Worm (Caenorhabditis elegans) whole organism, L3 larva: ENCODE data around the gene rpi-2.

ENCODE experiments used
- aly-2 ChIP-seq: fragments of 150-350 bp; optimal IDR thresholded peaks from 2 replicates; lab custom pipeline; 2014; ENCODE audit warnings: missing biosample characterization, missing genetic modification characterization
- ama-1 ChIP-seq: fragments of 150-350 bp; optimal IDR thresholded peaks from 2 replicates; lab custom pipeline; 2018
- ceh-16 ChIP-seq: sonication (generic microtip); optimal IDR thresholded peaks from 2 replicates; lab custom pipeline; 2017; ENCODE audit warnings: missing biosample characterization, missing genetic modification characterization
- ceh-28 ChIP-seq: fragments of 150-350 bp; optimal IDR thresholded peaks from 2 replicates; lab custom pipeline; 2014; ENCODE audit warnings: missing biosample characterization, missing genetic modification reagents, missing genetic modification characterization
- ceh-82 ChIP-seq: fragments of 150-350 bp; optimal IDR thresholded peaks from 2 replicates; lab custom pipeline; 2014; ENCODE audit warnings: missing biosample characterization, missing genetic modification characterization
- ceh-9 ChIP-seq: sonication (generic microtip); optimal IDR thresholded peaks from 2 replicates; lab custom pipeline; 2018; ENCODE audit warnings: missing biosample characterization, missing genetic modification characterization
- daf-12 ChIP-seq: fragments of 150-350 bp; optimal IDR thresholded peaks from 2 replicates; lab custom pipeline; 2014; ENCODE audit warnings: missing biosample characterization, missing genetic modification reagents, missing genetic modification characterization
- egl-27 ChIP-seq: sonication (generic microtip); optimal IDR thresholded peaks from 4 replicates; lab custom pipeline; 2017; ENCODE audit warnings: missing biosample characterization, missing genetic modification reagents, missing genetic modification characterization
- egl-5 ChIP-seq: fragments of 150-350 bp; optimal IDR thresholded peaks from 2 replicates; lab custom pipeline; 2017; ENCODE audit warnings: missing biosample characterization, missing genetic modification reagents, missing genetic modification characterization, inconsistent platforms
- elt-1 ChIP-seq: fragments of 150-350 bp; optimal IDR thresholded peaks from 2 replicates; lab custom pipeline; 2014; ENCODE audit warnings: missing biosample characterization, missing genetic modification characterization
- elt-2 ChIP-seq: sonication (generic microtip); optimal IDR thresholded peaks from 2 replicates; lab custom pipeline; 2016; ENCODE audit warnings: missing genetic modification reagents, mild to moderate bottlenecking, missing genetic modification characterization, missing compliant biosample characterization
- elt-3 ChIP-seq, 3 experiments: fragments of 150-350 bp in 1 of 3; sonication (generic microtip) in 2 of 3; optimal IDR thresholded peaks; 2 replicates in 2 of 3; 4 replicates in 1 of 3; lab custom pipeline; 2014 to 2017; ENCODE audit warnings: missing biosample characterization in 3 of 3, missing genetic modification characterization in 3 of 3
- fos-1 ChIP-seq: fragments of 150-350 bp; optimal IDR thresholded peaks from 2 replicates; lab custom pipeline; 2014; ENCODE audit warnings: missing biosample characterization, missing genetic modification characterization
- hmg-11 ChIP-seq: sonication (generic microtip); optimal IDR thresholded peaks from 2 replicates; lab custom pipeline; 2016; ENCODE audit warnings: missing genetic modification characterization, missing compliant biosample characterization
- lin-15B ChIP-seq: fragments of 150-350 bp; optimal IDR thresholded peaks from 2 replicates; lab custom pipeline; 2014; ENCODE audit warnings: missing biosample characterization, missing genetic modification characterization
- lin-39 ChIP-seq: fragments of 150-350 bp; optimal IDR thresholded peaks from 2 replicates; lab custom pipeline; 2018; ENCODE audit warnings: missing biosample characterization, missing genetic modification reagents, missing genetic modification characterization
- lsy-12 ChIP-seq: sonication (generic microtip); optimal IDR thresholded peaks from 2 replicates; lab custom pipeline; 2016; ENCODE audit warnings: mild to moderate bottlenecking, missing genetic modification characterization, missing compliant biosample characterization
- mdl-1 ChIP-seq: fragments of 150-350 bp; optimal IDR thresholded peaks from 2 replicates; lab custom pipeline; 2014; ENCODE audit warnings: missing biosample characterization, missing genetic modification characterization
- mml-1 ChIP-seq: fragments of 150-350 bp; sonication (generic microtip); optimal IDR thresholded peaks from 3 replicates; lab custom pipeline; 2014; ENCODE audit warnings: missing biosample characterization, missing genetic modification characterization
- nhr-11 ChIP-seq: fragments of 150-350 bp; optimal IDR thresholded peaks from 2 replicates; lab custom pipeline; 2014; ENCODE audit warnings: missing biosample characterization, missing genetic modification characterization
- nhr-23 ChIP-seq: fragments of 150-350 bp; optimal IDR thresholded peaks from 2 replicates; lab custom pipeline; 2014; ENCODE audit warnings: missing biosample characterization, missing genetic modification reagents, missing genetic modification characterization
- nhr-237 ChIP-seq: fragments of 150-350 bp; optimal IDR thresholded peaks from 2 replicates; lab custom pipeline; 2014; ENCODE audit warnings: missing biosample characterization, missing genetic modification characterization
- nhr-25 ChIP-seq: sonication (generic microtip); optimal IDR thresholded peaks from 2 replicates; lab custom pipeline; 2017; ENCODE audit warnings: missing biosample characterization, missing genetic modification characterization
- nhr-28 ChIP-seq: fragments of 150-350 bp; optimal IDR thresholded peaks from 2 replicates; lab custom pipeline; 2014; ENCODE audit warnings: missing biosample characterization, missing genetic modification characterization
- nhr-67 ChIP-seq: fragments of 150-350 bp; optimal IDR thresholded peaks from 2 replicates; lab custom pipeline; 2014; ENCODE audit warnings: missing biosample characterization, missing genetic modification characterization
- nhr-77 ChIP-seq: fragments of 150-350 bp; optimal IDR thresholded peaks from 2 replicates; lab custom pipeline; 2014; ENCODE audit warnings: missing biosample characterization, missing genetic modification characterization
- pha-4 ChIP-seq: fragments of 150-350 bp; optimal IDR thresholded peaks from 2 replicates; lab custom pipeline; 2014; ENCODE audit warnings: missing biosample characterization, missing genetic modification reagents, missing genetic modification characterization
- sea-2 ChIP-seq: fragments of 150-350 bp; sonication (generic microtip); optimal IDR thresholded peaks from 4 replicates; lab custom pipeline; 2014; ENCODE audit warnings: missing biosample characterization, missing genetic modification reagents, missing genetic modification characterization
- skn-1 ChIP-seq: fragments of 150-350 bp; optimal IDR thresholded peaks from 2 replicates; lab custom pipeline; 2014; ENCODE audit warnings: missing biosample characterization, missing genetic modification characterization
- snpc-4 ChIP-seq: fragments of 150-350 bp; optimal IDR thresholded peaks from 2 replicates; lab custom pipeline; 2014; ENCODE audit warnings: missing biosample characterization, missing genetic modification characterization
- unc-39 ChIP-seq: sonication (generic microtip); optimal IDR thresholded peaks from 4 replicates; lab custom pipeline; 2017; ENCODE audit warnings: missing biosample characterization, missing genetic modification characterization
- zag-1 ChIP-seq: fragments of 150-350 bp; optimal IDR thresholded peaks from 2 replicates; lab custom pipeline; 2014; ENCODE audit warnings: missing biosample characterization, missing genetic modification characterization
- ztf-11 ChIP-seq: fragments of 150-350 bp; optimal IDR thresholded peaks from 2 replicates; lab custom pipeline; 2014; ENCODE audit warnings: missing biosample characterization, missing genetic modification characterization
- ztf-4 ChIP-seq: fragments of 150-350 bp; optimal IDR thresholded peaks from 2 replicates; lab custom pipeline; 2014; ENCODE audit warnings: missing biosample characterization, missing genetic modification characterization

rpi-2 gene

DNA sequence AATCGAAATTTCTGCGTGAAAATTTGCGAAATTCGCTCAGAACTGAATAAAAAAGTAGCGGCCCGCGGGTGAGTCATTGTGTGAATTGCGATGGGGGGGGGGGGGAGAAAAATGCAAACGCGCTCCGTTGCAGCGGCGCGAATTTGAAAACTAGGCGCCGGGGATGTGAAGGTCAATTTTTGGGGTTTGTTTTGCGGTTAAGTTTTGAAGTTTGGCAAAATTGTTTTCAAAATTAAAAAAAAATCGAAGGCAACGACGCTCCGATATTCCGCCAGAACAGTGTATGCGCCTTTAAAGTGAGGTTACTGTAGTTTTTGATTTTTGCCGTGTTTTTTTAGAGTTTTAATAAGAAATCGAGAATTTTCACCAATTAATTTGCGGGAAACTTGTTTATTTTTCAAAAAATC lies 27.3 kb downstream of the rpi-2 start (continued):
- TF ChIP-seq nhr-237 (tag; lab: Kevin White, UChicago), result no peak
- no peak for TF ChIP-seq sea-2 (GFP tag; lab: Kevin White, UChicago)
- peak; percentile 73 for TF ChIP-seq lin-39 (tag; lab: Kevin White, UChicago)
- no peak for TF ChIP-seq ceh-28 (tag; lab: Kevin White, UChicago)
- no peak for TF ChIP-seq unc-39 (tag; lab: Kevin White, UChicago)
- no peak for TF ChIP-seq egl-5 (tag; lab: Kevin White, UChicago)
- TF ChIP-seq snpc-4 (tag; lab: Kevin White, UChicago), result peak; percentile 20
- peak; percentile 52 for TF ChIP-seq hmg-11 (tag; lab: Kevin White, UChicago)
- no peak for TF ChIP-seq ceh-82 (tag; lab: Kevin White, UChicago)
- no peak for TF ChIP-seq ceh-9 (tag; lab: Kevin White, UChicago)
- no peak for TF ChIP-seq ztf-11 (tag; lab: Kevin White, UChicago)

DNA sequence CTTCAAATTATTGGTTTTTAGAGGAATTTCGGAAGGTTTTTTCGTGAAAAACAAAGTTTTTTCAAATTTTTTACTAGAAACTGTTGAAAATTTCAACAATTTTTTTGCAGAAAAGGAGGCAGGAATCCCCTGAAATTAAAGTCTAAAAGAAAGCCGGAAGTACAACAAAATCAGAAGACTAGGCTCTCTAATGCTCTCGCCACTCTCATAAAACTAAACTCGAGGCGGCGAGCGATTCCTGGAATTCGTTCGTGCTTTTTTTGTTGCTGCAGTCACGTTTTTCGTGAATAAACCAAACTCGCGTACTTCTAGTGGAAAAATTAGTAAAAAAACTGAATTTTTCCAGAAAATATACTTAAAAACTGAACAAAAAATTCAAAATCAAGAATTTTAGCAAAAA lies 27.8 kb downstream of the rpi-2 start:
- TF ChIP-seq mdl-1 (tag; lab: Kevin White, UChicago) (no peak), ama-1 (lab: Kevin White, UChicago) (no peak), elt-2 (tag; lab: Kevin White, UChicago) (no peak), elt-3 (tag; optimal IDR thresholded peaks at IDR 0.05; lab: Kevin White, UChicago) (no peak), fos-1 (tag; lab: Kevin White, UChicago) (no peak), snpc-4 (tag; lab: Kevin White, UChicago) (no peak), aly-2 (tag; lab: Kevin White, UChicago) (no peak), elt-1 (tag; lab: Kevin White, UChicago) (no peak), unc-39 (tag; lab: Kevin White, UChicago) (no peak), nhr-11 (no peak), mml-1 (tag; lab: Kevin White, UChicago) (no peak), nhr-77 (tag; lab: Kevin White, UChicago) (no peak), nhr-23 (no peak), skn-1 (tag; lab: Kevin White, UChicago) (no peak), pha-4 (tag; lab: Kevin White, UChicago) (no peak), egl-5 (tag; lab: Kevin White, UChicago) (no peak)

DNA sequence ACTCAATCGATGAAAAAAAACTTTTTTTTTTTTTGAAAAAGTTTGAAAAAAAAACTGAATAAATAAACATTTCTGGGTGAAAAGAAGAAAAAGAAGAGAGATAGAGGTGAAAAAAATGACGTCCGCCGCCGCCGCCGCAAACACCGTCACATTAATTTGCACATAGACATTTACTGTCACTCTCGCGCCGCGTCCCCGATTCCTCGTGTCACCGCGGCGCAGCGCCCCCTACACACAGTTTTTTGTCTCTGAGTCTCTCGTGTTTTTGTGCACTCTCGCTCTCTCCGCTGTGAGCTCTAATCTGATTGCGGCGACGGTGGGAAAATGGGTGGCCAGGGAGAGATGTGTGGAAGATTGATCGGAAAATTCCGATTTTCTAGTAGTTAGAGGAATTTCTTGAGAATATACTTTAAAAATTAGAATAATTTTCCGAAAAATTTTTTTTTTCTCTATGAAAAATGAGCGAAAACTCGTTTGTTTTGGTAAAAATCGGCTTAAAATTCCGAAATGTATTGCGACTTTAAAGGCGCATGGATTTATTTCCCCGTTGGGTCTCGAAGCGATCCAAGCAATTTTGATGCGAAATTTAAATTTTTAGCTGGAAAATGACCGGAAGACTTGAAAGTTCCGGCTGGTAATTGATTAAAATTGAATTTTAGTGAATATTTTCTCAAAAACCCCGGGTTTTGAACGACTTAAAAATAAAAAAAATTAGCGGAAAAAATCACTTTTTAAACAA lies 28.5 kb downstream of the rpi-2 start:
- no peak for TF ChIP-seq nhr-67
- no peak for TF ChIP-seq snpc-4 (tag; lab: Kevin White, UChicago)
- no peak for TF ChIP-seq ceh-16 (tag; lab: Kevin White, UChicago)
- no peak for TF ChIP-seq nhr-77 (tag; lab: Kevin White, UChicago)
- TF ChIP-seq lsy-12 (tag; lab: Kevin White, UChicago), result no peak
- TF ChIP-seq ztf-11 (tag; lab: Kevin White, UChicago), result no peak
- TF ChIP-seq hmg-11 (tag; lab: Kevin White, UChicago), result peak; percentile 38
- no peak for TF ChIP-seq ceh-9 (tag; lab: Kevin White, UChicago)
- TF ChIP-seq nhr-28 (tag; lab: Kevin White, UChicago), result no peak
- peak; percentile 3 for TF ChIP-seq nhr-23
- TF ChIP-seq ceh-82 (tag; lab: Kevin White, UChicago), result no peak
- no peak for TF ChIP-seq daf-12
- no peak for TF ChIP-seq unc-39 (tag; lab: Kevin White, UChicago)
- no peak for TF ChIP-seq mml-1 (tag; lab: Kevin White, UChicago)
- no peak for TF ChIP-seq nhr-25 (tag; lab: Kevin White, UChicago)
- no peak for TF ChIP-seq egl-27 (tag; lab: Kevin White, UChicago)
- TF ChIP-seq lin-15B, result peak; percentile 1
- TF ChIP-seq ztf-4 (tag; lab: Kevin White, UChicago), result no peak
- TF ChIP-seq zag-1 (tag; lab: Kevin White, UChicago), result no peak
- TF ChIP-seq elt-2 (tag; lab: Kevin White, UChicago), result peak; percentile 33
- no peak for TF ChIP-seq fos-1 (tag; lab: Kevin White, UChicago)
- TF ChIP-seq ceh-28 (tag; lab: Kevin White, UChicago), result no peak
